Fruit fly (Drosophila melanogaster) whole organism, prepupa: ENCODE data around the gene Cyp309a2.

Source experiments
- Blimp-1 ChIP-seq: fragments of 200-800 bp; sonication (Bioruptor generic); optimal IDR thresholded peaks from 3 replicates; lab custom pipeline; 2017; ENCODE audit warnings: missing biosample characterization, missing genetic modification characterization, mild to moderate bottlenecking, moderate library complexity, missing genetic modification reagents
- CG10631 ChIP-seq: fragments of 200-800 bp; sonication (Bioruptor generic); optimal IDR thresholded peaks from 2 replicates; lab custom pipeline; 2016; ENCODE audit warnings: missing biosample characterization, missing genetic modification characterization
- CG10669 ChIP-seq: fragments of 200-800 bp; sonication (Bioruptor generic); optimal IDR thresholded peaks from 3 replicates; lab custom pipeline; 2018; ENCODE audit warnings: missing biosample characterization, mild to moderate bottlenecking, missing genetic modification characterization, moderate library complexity
- CG11294 ChIP-seq: fragments of 200-800 bp; sonication (Bioruptor generic); IDR thresholded peaks from 2 replicates; pipeline ENCODE4 v1.3.6; 2022; ENCODE audit warnings: missing biosample characterization, missing genetic modification characterization
- CG11762 ChIP-seq: fragments of 200-800 bp; sonication (Bioruptor generic); optimal IDR thresholded peaks from 3 replicates; lab custom pipeline; 2016; ENCODE audit warnings: missing biosample characterization, missing genetic modification characterization; ENCODE audit not compliant: insufficient read depth
- CG11902 ChIP-seq: fragments of 200-800 bp; sonication (Bioruptor generic); optimal IDR thresholded peaks from 3 replicates; lab custom pipeline; 2016; ENCODE audit warnings: missing biosample characterization, missing genetic modification characterization
- CG15336 ChIP-seq: fragments of 200-800 bp; sonication (Bioruptor generic); IDR thresholded peaks from 2 replicates; pipeline ENCODE4 v1.3.6; 2022; ENCODE audit warnings: missing biosample characterization, missing genetic modification characterization
- CG1621 ChIP-seq: fragments of 200-800 bp; sonication (Bioruptor generic); optimal IDR thresholded peaks from 3 replicates; lab custom pipeline; 2018; ENCODE audit warnings: missing biosample characterization, mild to moderate bottlenecking, missing genetic modification characterization
- CG16779 ChIP-seq: fragments of 200-800 bp; sonication (Bioruptor generic); optimal IDR thresholded peaks from 3 replicates; lab custom pipeline; 2017; ENCODE audit warnings: missing biosample characterization, mild to moderate bottlenecking, missing genetic modification characterization
- CG3032 ChIP-seq: fragments of 200-800 bp; optimal IDR thresholded peaks from 2 replicates; lab custom pipeline; 2019; ENCODE audit warnings: missing biosample characterization, mild to moderate bottlenecking, missing genetic modification characterization, moderate library complexity
- CG31627 ChIP-seq: fragments of 200-800 bp; sonication (Bioruptor generic); optimal IDR thresholded peaks from 3 replicates; lab custom pipeline; 2016; ENCODE audit warnings: missing biosample characterization, missing genetic modification characterization
- CG32006 ChIP-seq: fragments of 200-800 bp; sonication (Bioruptor generic); optimal IDR thresholded peaks from 3 replicates; lab custom pipeline; 2017; ENCODE audit warnings: missing biosample characterization, mild to moderate bottlenecking, missing genetic modification characterization
- CG34406 ChIP-seq: fragments of 200-800 bp; sonication (Bioruptor generic); optimal IDR thresholded peaks from 3 replicates; lab custom pipeline; 2016; ENCODE audit warnings: missing biosample characterization, missing genetic modification characterization
- CG3919 ChIP-seq: fragments of 200-800 bp; sonication (Bioruptor generic); optimal IDR thresholded peaks from 3 replicates; lab custom pipeline; 2016; ENCODE audit warnings: missing biosample characterization, missing genetic modification characterization
- CG4318 ChIP-seq: fragments of 200-800 bp; sonication (Bioruptor generic); optimal IDR thresholded peaks from 3 replicates; lab custom pipeline; 2017; ENCODE audit warnings: missing biosample characterization, mild to moderate bottlenecking, missing genetic modification characterization
- CG6276 ChIP-seq: fragments of 200-800 bp; sonication (Bioruptor generic); optimal IDR thresholded peaks from 2 replicates; lab custom pipeline; 2017; ENCODE audit warnings: missing biosample characterization, mild to moderate bottlenecking, missing genetic modification characterization
- CG6792 ChIP-seq: fragments of 200-800 bp; sonication (Bioruptor generic); optimal IDR thresholded peaks from 3 replicates; lab custom pipeline; 2016; ENCODE audit warnings: missing biosample characterization, missing genetic modification characterization
- CG6854 ChIP-seq: fragments of 200-800 bp; sonication (Bioruptor generic); optimal IDR thresholded peaks from 2 replicates; lab custom pipeline; 2017; ENCODE audit warnings: missing biosample characterization, mild to moderate bottlenecking, missing genetic modification characterization
- CG8119 ChIP-seq: fragments of 200-800 bp; sonication (Bioruptor generic); IDR thresholded peaks from 3 replicates; pipeline ENCODE4 v1.3.6; 2022; ENCODE audit warnings: missing biosample characterization, missing genetic modification characterization
- CG8319 ChIP-seq: fragments of 200-800 bp; sonication (Bioruptor generic); optimal IDR thresholded peaks from 3 replicates; lab custom pipeline; 2016; ENCODE audit warnings: missing biosample characterization, missing genetic modification characterization
- CG9139 ChIP-seq: fragments of 200-800 bp; sonication (Bioruptor generic); optimal IDR thresholded peaks from 3 replicates; lab custom pipeline; 2017; ENCODE audit warnings: missing biosample characterization, mild to moderate bottlenecking, missing genetic modification characterization
- Eip78C ChIP-seq: fragments of 200-800 bp; sonication (Bioruptor generic); peaks from one replicate; lab custom pipeline; 2016; ENCODE audit warnings: missing biosample characterization, missing genetic modification characterization
- Eip93F ChIP-seq: fragments of 200-800 bp; sonication (Bioruptor generic); optimal IDR thresholded peaks from 2 replicates; lab custom pipeline; 2016; ENCODE audit warnings: missing biosample characterization, mild to moderate bottlenecking, missing genetic modification characterization
- Ets21C ChIP-seq: fragments of 200-800 bp; sonication (Bioruptor generic); optimal IDR thresholded peaks from 3 replicates; lab custom pipeline; 2016; ENCODE audit warnings: missing biosample characterization, missing genetic modification characterization
- Gug ChIP-seq: fragments of 200-800 bp; sonication (Bioruptor generic); IDR thresholded peaks from 2 replicates; pipeline ENCODE4 v1.3.6; 2022; ENCODE audit warnings: missing biosample characterization, missing genetic modification characterization
- Hr39 ChIP-seq: fragments of 200-800 bp; sonication (Bioruptor generic); optimal IDR thresholded peaks from 2 replicates; lab custom pipeline; 2016; ENCODE audit warnings: missing biosample characterization, missing genetic modification characterization
- Smox ChIP-seq: fragments of 200-800 bp; sonication (Bioruptor generic); optimal IDR thresholded peaks from 3 replicates; lab custom pipeline; 2016; ENCODE audit warnings: missing biosample characterization, missing genetic modification characterization
- Sox14 ChIP-seq: fragments of 200-800 bp; sonication (Bioruptor generic); optimal IDR thresholded peaks from 3 replicates; lab custom pipeline; 2016; ENCODE audit warnings: missing biosample characterization, missing genetic modification characterization
- Sox15 ChIP-seq: fragments of 200-800 bp; sonication (Bioruptor generic); optimal IDR thresholded peaks from 3 replicates; lab custom pipeline; 2016; ENCODE audit warnings: missing biosample characterization, missing genetic modification characterization
- achi ChIP-seq: fragments of 200-800 bp; sonication (Bioruptor generic); optimal IDR thresholded peaks from 3 replicates; lab custom pipeline; 2016; ENCODE audit warnings: missing biosample characterization, missing genetic modification characterization
- cyc ChIP-seq: fragments of 200-800 bp; sonication (Bioruptor generic); optimal IDR thresholded peaks from 3 replicates; lab custom pipeline; 2016; ENCODE audit warnings: missing biosample characterization, missing genetic modification characterization
- dac ChIP-seq: fragments of 200-800 bp; sonication (Bioruptor generic); optimal IDR thresholded peaks from 2 replicates; lab custom pipeline; 2017; ENCODE audit warnings: missing biosample characterization, mild to moderate bottlenecking, missing genetic modification characterization
- eg ChIP-seq: fragments of 200-800 bp; sonication (Bioruptor generic); IDR thresholded peaks from 3 replicates; pipeline ENCODE4 v1.3.6; 2022; ENCODE audit warnings: missing biosample characterization, missing genetic modification characterization
- esn ChIP-seq: fragments of 200-800 bp; sonication (Bioruptor generic); optimal IDR thresholded peaks from 2 replicates; lab custom pipeline; 2016; ENCODE audit warnings: missing biosample characterization, mild to moderate bottlenecking, missing genetic modification characterization, moderate library complexity
- fd59A ChIP-seq: fragments of 200-800 bp; sonication (Bioruptor generic); optimal IDR thresholded peaks from 2 replicates; lab custom pipeline; 2017; ENCODE audit warnings: missing biosample characterization, mild to moderate bottlenecking, missing genetic modification characterization, missing genetic modification reagents
- lz ChIP-seq: fragments of 200-800 bp; sonication (Bioruptor generic); optimal IDR thresholded peaks from 3 replicates; lab custom pipeline; 2016; ENCODE audit warnings: missing biosample characterization, missing genetic modification characterization
- pdm3 ChIP-seq: fragments of 200-800 bp; sonication (Bioruptor generic); optimal IDR thresholded peaks from 3 replicates; lab custom pipeline; 2016; ENCODE audit warnings: missing biosample characterization, missing genetic modification characterization
- ss ChIP-seq, 2 experiments: fragments of 200-800 bp; sonication (Bioruptor generic); optimal IDR thresholded peaks; 2 replicates in 1 of 2; 3 replicates in 1 of 2; lab custom pipeline; 2017 to 2018; ENCODE audit warnings: mild to moderate bottlenecking in 2 of 2, missing biosample characterization in 2 of 2, missing genetic modification characterization in 2 of 2, moderate library complexity in 1 of 2
- svp ChIP-seq: fragments of 200-800 bp; sonication (Bioruptor generic); peaks from one replicate; lab custom pipeline; 2016; ENCODE audit warnings: missing biosample characterization, missing genetic modification characterization
- vri ChIP-seq: fragments of 200-800 bp; sonication (Bioruptor generic); optimal IDR thresholded peaks from 3 replicates; lab custom pipeline; 2016; ENCODE audit warnings: missing biosample characterization, mild to moderate bottlenecking, missing genetic modification characterization

Cyp309a2 gene

dm6 chr2L:2584461-2585056 lies 11.7 kb upstream of the Cyp309a2 start (continued):
- TF ChIP-seq fd59A (GFP tag; lab: Kevin White, UChicago) (no peak), CG15336 (GFP tag; lab: Robert Waterston, UW) (peak; percentile 57), Hr39 (GFP tag; lab: Kevin White, UChicago) (peak; percentile 23), CG32006 (GFP tag; lab: Kevin White, UChicago) (no peak), CG3919 (GFP tag; lab: Kevin White, UChicago) (no peak), vri (GFP tag; lab: Kevin White, UChicago) (no peak), Gug (GFP tag; lab: Robert Waterston, UW) (no peak), CG10669 (GFP tag; lab: Kevin White, UChicago) (no peak)

- TF ChIP-seq CG4318 (no peak), Blimp-1 (GFP tag; lab: Kevin White, UChicago) (no peak), eg (GFP tag; lab: Robert Waterston, UW) (no peak), esn (peak; percentile 31), ss (GFP tag; optimal IDR thresholded peaks at IDR 0.05; lab: Kevin White, UChicago) (no peak), Sox14 (GFP tag; lab: Kevin White, UChicago) (peak; percentile 58), Smox (GFP tag; lab: Kevin White, UChicago) (no peak), CG9139 (GFP tag; lab: Kevin White, UChicago) (no peak), CG16779 (tag; lab: Kevin White, UChicago) (no peak), CG32006 (GFP tag; lab: Kevin White, UChicago) (no peak), CG11902 (GFP tag; lab: Kevin White, UChicago) (no peak), lz (GFP tag; lab: Kevin White, UChicago) (no peak), CG11762 (GFP tag; lab: Kevin White, UChicago) (no peak), CG8119 (no peak), CG10631 (GFP tag; lab: Kevin White, UChicago) (no peak), CG1621 (tag; lab: Kevin White, UChicago) (peak; percentile 33), Hr39 (GFP tag; lab: Kevin White, UChicago) (peak; percentile 15), CG6792 (no peak), svp (GFP tag; lab: Kevin White, UChicago) (no peak), CG3032 (tag; lab: Kevin White, UChicago) (peak; percentile 26), vri (GFP tag; lab: Kevin White, UChicago) (no peak), CG11294 (GFP tag; lab: Robert Waterston, UW) (no peak), dac (GFP tag; lab: Kevin White, UChicago) (no peak), pdm3 (GFP tag; lab: Kevin White, UChicago) (no peak), CG31627 (GFP tag; lab: Kevin White, UChicago) (peak; percentile 3), CG34406 (GFP tag; lab: Kevin White, UChicago) (no peak), Ets21C (GFP tag; lab: Kevin White, UChicago) (peak; percentile 16), Sox15 (GFP tag; lab: Kevin White, UChicago) (no peak), Eip93F (GFP tag; lab: Kevin White, UChicago) (no peak)
These were observed 7.0 kb upstream of the Cyp309a2 start, which contains the start of the genes ND-B17.2 and Arpc5 for dm6 chr2L:2579669-2580351. TSS of gene ND-B17.2 (minus strand) at chr2L:2580172. TSS of gene Arpc5 (plus strand) at chr2L:2580292.

DNA sequence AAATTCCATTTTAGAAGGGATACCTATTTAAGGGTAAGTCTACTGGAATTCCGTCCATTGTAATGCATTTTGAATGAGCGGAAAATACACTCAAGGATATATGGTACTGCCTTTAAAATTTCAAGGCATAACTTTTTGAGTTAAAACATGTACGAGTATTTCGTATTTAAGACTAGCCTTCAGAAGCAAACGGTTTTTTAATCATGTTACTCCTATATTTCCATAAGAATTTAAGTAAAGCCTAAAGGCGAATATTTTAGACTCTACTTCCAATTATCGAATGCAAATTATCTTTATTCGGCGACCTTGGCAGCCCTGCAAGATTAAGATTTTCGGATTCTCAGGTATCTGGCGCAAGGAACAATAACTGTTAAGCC lies 4.5 kb upstream of the Cyp309a2 start, which contains the start of gene Elba2:
TSS of gene Elba2 (plus strand) at position 327 of the 377 bp plus-strand sequence.
- TF ChIP-seq cyc (no peak), CG6854 (GFP tag; lab: Kevin White, UChicago) (no peak), CG11902 (GFP tag; lab: Kevin White, UChicago) (no peak), Sox15 (GFP tag; lab: Kevin White, UChicago) (no peak), Eip93F (GFP tag; lab: Kevin White, UChicago) (no peak), achi (GFP tag; lab: Kevin White, UChicago) (no peak), CG8319 (GFP tag; lab: Kevin White, UChicago) (no peak), CG6276 (GFP tag; lab: Kevin White, UChicago) (no peak), CG34406 (GFP tag; lab: Kevin White, UChicago) (no peak), CG10669 (GFP tag; lab: Kevin White, UChicago) (no peak), eg (GFP tag; lab: Robert Waterston, UW) (no peak), Eip78C (no peak), pdm3 (GFP tag; lab: Kevin White, UChicago) (no peak), vri (GFP tag; lab: Kevin White, UChicago) (no peak), ss (GFP tag; optimal IDR thresholded peaks at IDR 0.05; lab: Kevin White, UChicago) (no peak)
